Worm (Caenorhabditis elegans): Measurements from ENCODE around the gene unc-4.

Gene unc-4

ce11 chrII:9880826-9881225, 19.4 kb downstream of the unc-4 start, which contains the start of gene C08H9.15:
C08H9.15 (plus strand) TSS chrII:9881193.
- peak; percentile 11 for TF ChIP-seq nhr-28 (tag; optimal IDR thresholded peaks at IDR 0.05)
- no peak for TF ChIP-seq daf-8 (GFP tag; IDR thresholded peaks at IDR 0.05)
- TF ChIP-seq madf-5 (GFP tag; IDR thresholded peaks at IDR 0.05), result no peak
- no peak for TF ChIP-seq madf-9 (GFP tag; conservative IDR thresholded peaks at IDR 0.05)

- TF ChIP-seq aha-1 (tag) (peak; percentile 73), unc-62 (GFP tag; optimal IDR thresholded peaks at IDR 0.05 in 1 of 2) (peak in 1 of 2 experiments; percentile 8), unc-62 (tag; optimal IDR thresholded peaks at IDR 0.05) (no peak), ceh-32 (tag; optimal IDR thresholded peaks at IDR 0.05; ENCODE audit: poor library complexity) (no peak)
Measured at ce11 chrII:9879815-9880214, 20.4 kb downstream of the unc-4 start.

ce11 chrII:9874508-9875229, 25.5 kb downstream of the unc-4 start, which contains the start of the genes chil-2 and ctsa-3.2:
chil-2 (minus strand) TSS chrII:9874608.
ctsa-3.2 (plus strand) TSS chrII:9875179.
- no peak for TF ChIP-seq attf-4 (tag; optimal IDR thresholded peaks at IDR 0.05)

- TF ChIP-seq ztf-11 (tag; optimal IDR thresholded peaks at IDR 0.05) (no peak), aha-1 (tag) (peak; percentile 37), set-16 (GFP tag; IDR thresholded peaks at IDR 0.05) (no peak), saeg-2 (GFP tag; IDR thresholded peaks at IDR 0.05) (no peak), nhr-76 (tag; optimal IDR thresholded peaks at IDR 0.05) (no peak), ceh-20 (GFP tag; IDR thresholded peaks at IDR 0.05) (no peak)
Measured at ce11 chrII:9872961-9873360, 27.2 kb downstream of the unc-4 start, which contains the start of gene chil-8. chil-8 (minus strand) TSS chrII:9873061.

ce11 chrII:9871061-9871460, 29.1 kb downstream of the unc-4 start, which contains the start of gene chil-7:
chil-7 (minus strand) TSS chrII:9871172.
- no peak for TF ChIP-seq zfp-3 (GFP tag; conservative IDR thresholded peaks at IDR 0.05)
- peak in 1 of 2 experiments; percentile 97 for TF ChIP-seq unc-62 (GFP tag; optimal IDR thresholded peaks at IDR 0.05 in 1 of 2)
- TF ChIP-seq unc-62 (tag; optimal IDR thresholded peaks at IDR 0.05), result no peak
- no peak for TF ChIP-seq egl-43 (GFP tag; IDR thresholded peaks at IDR 0.05)
- TF ChIP-seq mes-2 (tag; optimal IDR thresholded peaks at IDR 0.05; ENCODE audit: poor library complexity, severe bottlenecking), result no peak
- no peak for TF ChIP-seq gei-8 (GFP tag; optimal IDR thresholded peaks at IDR 0.05)
- no peak for TF ChIP-seq ztf-11 (tag; optimal IDR thresholded peaks at IDR 0.05)
- no peak for TF ChIP-seq F44E2.7 (GFP tag; IDR thresholded peaks at IDR 0.05)

ce11 chrII:9868698-9869097, 31.5 kb downstream of the unc-4 start, which contains the start of gene old-1:
old-1 (minus strand) TSS chrII:9868747.
- no peak for TF ChIP-seq nhr-6 (tag; optimal IDR thresholded peaks at IDR 0.05)
- TF ChIP-seq aly-2 (tag; optimal IDR thresholded peaks at IDR 0.05), result no peak
- TF ChIP-seq T20F7.1 (GFP tag; optimal IDR thresholded peaks at IDR 0.05), result no peak
- no peak for TF ChIP-seq zag-1 (tag; optimal IDR thresholded peaks at IDR 0.05)
- TF ChIP-seq F26F4.8 (GFP tag; conservative IDR thresholded peaks at IDR 0.05), result no peak
- no peak for TF ChIP-seq zfp-3 (GFP tag; conservative IDR thresholded peaks at IDR 0.05)
- TF ChIP-seq nhr-111 (GFP tag; optimal IDR thresholded peaks at IDR 0.05), result no peak
- no peak for TF ChIP-seq lin-38 (GFP tag; IDR thresholded peaks at IDR 0.05)
- TF ChIP-seq nhr-25 (tag; optimal IDR thresholded peaks at IDR 0.05; ENCODE audit: borderline replicate concordance, insufficient read depth), result no peak
- TF ChIP-seq unc-62 (GFP tag; optimal IDR thresholded peaks at IDR 0.05 in 1 of 2), result no peak
- no peak for TF ChIP-seq unc-62 (tag; optimal IDR thresholded peaks at IDR 0.05)
- no peak for TF ChIP-seq dmd-6 (GFP tag; IDR thresholded peaks at IDR 0.05)
- TF ChIP-seq mxl-3 (GFP tag; optimal IDR thresholded peaks at IDR 0.05), result no peak
- TF ChIP-seq zip-2 (tag; optimal IDR thresholded peaks at IDR 0.05), result no peak
- TF ChIP-seq F49E8.2 (tag; optimal IDR thresholded peaks at IDR 0.05; ENCODE audit: borderline replicate concordance), result no peak
- no peak for TF ChIP-seq nhr-102 (tag; optimal IDR thresholded peaks at IDR 0.05)
- no peak for TF ChIP-seq nhr-76 (tag; optimal IDR thresholded peaks at IDR 0.05)
- TF ChIP-seq pqm-1 (tag; optimal IDR thresholded peaks at IDR 0.05), result no peak
- TF ChIP-seq lin-15B (tag; optimal IDR thresholded peaks at IDR 0.05), result no peak

Data from whole organism, L4 larva.